Worm (Caenorhabditis elegans) whole organism, late embryonic: ENCODE results near the gene C08G5.7.

Source experiments
- ceh-18 ChIP-seq: sonication (generic microtip); optimal IDR thresholded peaks from 2 replicates; lab custom pipeline; 2016; ENCODE audit warnings: missing genetic modification characterization, missing compliant biosample characterization
- ceh-45 ChIP-seq: fragments of 200-800 bp; sonication (Bioruptor generic); IDR thresholded peaks from 2 replicates; pipeline ENCODE4 v1.3.6; 2022; ENCODE audit warnings: missing genetic modification reagents, missing genetic modification characterization, missing compliant biosample characterization
- fkh-10 ChIP-seq: fragments of 150-350 bp; optimal IDR thresholded peaks from 2 replicates; lab custom pipeline; 2014; ENCODE audit warnings: missing biosample characterization, missing genetic modification reagents, missing genetic modification characterization
- hlh-15 ChIP-seq: sonication (generic microtip); optimal IDR thresholded peaks from 2 replicates; lab custom pipeline; 2016; ENCODE audit warnings: missing genetic modification characterization, missing compliant biosample characterization
- nfya-1 ChIP-seq: sonication (generic microtip); optimal IDR thresholded peaks from 2 replicates; lab custom pipeline; 2017; ENCODE audit warnings: missing genetic modification characterization, mild to moderate bottlenecking, missing compliant biosample characterization, antibody characterized with exemption, moderate library complexity
- nhr-11 ChIP-seq: fragments of 150-350 bp; optimal IDR thresholded peaks from 2 replicates; lab custom pipeline; 2014; ENCODE audit warnings: missing biosample characterization, missing genetic modification characterization
- tbx-2 ChIP-seq: sonication (generic microtip); optimal IDR thresholded peaks from 2 replicates; lab custom pipeline; 2016; ENCODE audit warnings: missing genetic modification characterization, missing compliant biosample characterization

DNA sequence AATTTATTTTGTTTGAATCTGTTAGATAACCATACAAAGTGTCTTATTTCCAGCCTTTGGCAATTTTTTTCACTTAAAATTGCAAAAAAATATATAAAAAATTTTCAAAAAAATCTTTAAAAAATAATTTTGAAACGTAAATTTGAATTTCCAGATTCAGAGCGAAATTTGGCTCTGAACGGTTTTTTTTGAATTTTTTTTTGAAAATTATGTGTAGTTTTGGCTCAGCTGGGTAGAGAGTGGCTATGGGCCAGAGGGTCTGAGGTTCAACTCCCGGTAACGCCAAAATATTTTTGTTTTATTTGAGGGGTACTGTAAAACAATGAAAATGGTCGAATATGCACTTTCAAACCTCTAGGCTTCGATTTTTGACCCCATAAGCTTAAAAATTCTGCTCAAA, 11.7 kb downstream of the C08G5.7 start:
- TF ChIP-seq tbx-2 (tag; lab: Kevin White, UChicago) (no peak), ceh-18 (no peak), nhr-11 (tag; lab: Kevin White, UChicago) (no peak), fkh-10 (GFP tag; lab: Kevin White, UChicago) (no peak), nfya-1 (no peak), hlh-15 (tag; lab: Kevin White, UChicago) (no peak), ceh-45 (no peak)
